Worm (Caenorhabditis elegans) whole organism, late embryonic: ENCODE measurements around the gene cnc-2.

Experiments
- T23F11.4 ChIP-seq: fragments of 200-800 bp; sonication (Bioruptor generic); optimal IDR thresholded peaks from 2 replicates; lab custom pipeline; 2018; ENCODE audit warnings: mild to moderate bottlenecking, missing genetic modification characterization, missing compliant biosample characterization
- ceh-24 ChIP-seq: sonication (generic microtip); optimal IDR thresholded peaks from 2 replicates; lab custom pipeline; 2016; ENCODE audit warnings: mild to moderate bottlenecking, missing genetic modification characterization, missing compliant biosample characterization
- ceh-45 ChIP-seq: fragments of 200-800 bp; sonication (Bioruptor generic); IDR thresholded peaks from 2 replicates; pipeline ENCODE4 v1.3.6; 2022; ENCODE audit warnings: missing genetic modification reagents, missing genetic modification characterization, missing compliant biosample characterization
- elt-2 ChIP-seq: sonication (generic microtip); optimal IDR thresholded peaks from 2 replicates; lab custom pipeline; 2016; ENCODE audit warnings: missing genetic modification reagents, missing genetic modification characterization, missing compliant biosample characterization
- ets-4 ChIP-seq: sonication (generic microtip); optimal IDR thresholded peaks from 2 replicates; lab custom pipeline; 2016; ENCODE audit warnings: missing genetic modification characterization, missing compliant biosample characterization
- eyg-1 ChIP-seq: sonication (generic microtip); optimal IDR thresholded peaks from 2 replicates; lab custom pipeline; 2016; ENCODE audit warnings: missing genotype, missing genetic modification characterization, missing compliant biosample characterization
- nhr-11 ChIP-seq: fragments of 150-350 bp; optimal IDR thresholded peaks from 2 replicates; lab custom pipeline; 2014; ENCODE audit warnings: missing biosample characterization, missing genetic modification characterization
- pha-4 ChIP-seq: fragments of 150-350 bp; optimal IDR thresholded peaks from 2 replicates; lab custom pipeline; 2018; ENCODE audit warnings: missing biosample characterization, missing genetic modification reagents, missing genetic modification characterization
- sox-2 ChIP-seq: fragments of 200-800 bp; sonication (Bioruptor generic); IDR thresholded peaks from 2 replicates; pipeline ENCODE4 v1.3.6; 2022; ENCODE audit warnings: missing genetic modification reagents, missing genetic modification characterization, missing compliant biosample characterization
- unc-55 ChIP-seq: sonication (generic microtip); optimal IDR thresholded peaks from 2 replicates; lab custom pipeline; 2017; ENCODE audit warnings: missing biosample characterization, missing genetic modification reagents, missing genetic modification characterization
- ztf-16 ChIP-seq: sonication (generic microtip); optimal IDR thresholded peaks from 2 replicates; lab custom pipeline; 2017; ENCODE audit warnings: missing genetic modification characterization, missing compliant biosample characterization

ce11 chrV:1495752-1496151, 45.8 kb upstream of the cnc-2 start:
- TF ChIP-seq eyg-1 (tag; lab: Kevin White, UChicago) (no peak), nhr-11 (tag; lab: Kevin White, UChicago) (no peak), unc-55 (GFP tag; lab: Kevin White, UChicago) (no peak), elt-2 (tag; lab: Kevin White, UChicago) (no peak), ceh-45 (GFP tag; lab: Robert Waterston, UW) (no peak), ztf-16 (tag; lab: Kevin White, UChicago) (no peak), T23F11.4 (no peak), ets-4 (tag; lab: Kevin White, UChicago) (no peak), sox-2 (GFP tag; lab: Robert Waterston, UW) (no peak), pha-4 (tag; lab: Kevin White, UChicago) (no peak), ceh-24 (tag; lab: Kevin White, UChicago) (no peak)
